Fruit fly (Drosophila melanogaster): ENCODE data around the gene Nepl4.

DNA sequence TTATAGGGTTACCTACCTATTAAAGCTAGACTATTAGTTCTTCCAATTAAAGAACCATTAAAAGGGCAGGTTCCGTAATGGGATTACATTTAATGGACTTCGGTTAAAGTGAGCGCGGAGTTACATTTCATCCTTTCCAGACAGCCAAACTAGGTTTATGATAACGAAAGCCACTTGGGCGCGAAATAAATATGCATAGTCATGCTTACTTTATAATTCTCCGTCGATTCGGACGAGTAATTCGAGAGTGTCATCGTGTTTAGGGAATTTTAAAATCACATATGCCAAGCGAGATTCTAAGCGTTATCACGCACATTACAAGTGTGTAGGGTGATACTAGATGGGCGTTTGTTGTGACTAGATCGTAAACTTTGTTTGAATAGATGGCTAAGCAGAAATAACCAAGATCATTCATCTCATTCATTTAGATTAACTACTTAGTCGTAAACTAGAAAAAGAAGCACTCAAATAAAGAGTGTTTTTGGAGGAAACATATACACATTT lies 27.4 kb upstream of the Nepl4 start:
- no peak for TF ChIP-seq usp (GFP tag; optimal IDR thresholded peaks at IDR 0.05)
- no peak for TF ChIP-seq CG8478 (optimal IDR thresholded peaks at IDR 0.05)
- no peak for TF ChIP-seq pan (optimal IDR thresholded peaks at IDR 0.05)
- no peak for TF ChIP-seq EcR (GFP tag; optimal IDR thresholded peaks at IDR 0.05)

All from whole organism.